Worm (Caenorhabditis elegans) whole organism, young adult: ENCODE measurements around the gene vap-1.

Source experiments
- F57A8.1 ChIP-seq: fragments of 200-800 bp; sonication (Bioruptor generic); optimal IDR thresholded peaks from 2 replicates; lab custom pipeline; 2018; ENCODE audit warnings: mild to moderate bottlenecking, missing genetic modification characterization, moderate library complexity, missing compliant biosample characterization
- Y56A3A.18 ChIP-seq: fragments of 200-800 bp; sonication (Bioruptor generic); IDR thresholded peaks from 2 replicates; pipeline ENCODE4 v1.3.6; 2022; ENCODE audit warnings: missing genetic modification reagents, missing genetic modification characterization, missing compliant biosample characterization
- attf-5 ChIP-seq: fragments of 200-800 bp; sonication (Bioruptor generic); optimal IDR thresholded peaks from 2 replicates; lab custom pipeline; 2018; ENCODE audit warnings: mild to moderate bottlenecking, missing genetic modification characterization, missing compliant biosample characterization
- ceh-100 ChIP-seq: fragments of 200-800 bp; sonication (Bioruptor generic); IDR thresholded peaks from 2 replicates; pipeline ENCODE4 v1.3.6; 2022; ENCODE audit warnings: missing genetic modification reagents, missing genetic modification characterization, missing compliant biosample characterization
- ceh-40 ChIP-seq: fragments of 200-800 bp; sonication (Bioruptor generic); IDR thresholded peaks from 2 replicates; pipeline ENCODE4 v1.3.6; 2022; ENCODE audit warnings: missing genetic modification characterization, missing compliant biosample characterization
- egl-18 ChIP-seq: fragments of 200-800 bp; sonication (Bioruptor generic); IDR thresholded peaks from 2 replicates; pipeline ENCODE4 v1.3.6; 2022; ENCODE audit warnings: missing genetic modification reagents, missing genetic modification characterization, missing compliant biosample characterization
- madf-3 ChIP-seq: fragments of 200-800 bp; sonication (Bioruptor generic); IDR thresholded peaks from 2 replicates; pipeline ENCODE4 v1.3.6; 2022; ENCODE audit warnings: missing genetic modification reagents, missing genetic modification characterization, missing compliant biosample characterization
- mxl-1 ChIP-seq: sonication (generic microtip); optimal IDR thresholded peaks from 2 replicates; lab custom pipeline; 2016; ENCODE audit warnings: missing genetic modification characterization, missing compliant biosample characterization
- snpc-4 ChIP-seq, 5 experiments: fragments of 150-350 bp in 1 of 5; sonication (generic microtip) in 4 of 5; optimal IDR thresholded peaks; 2 replicates each; lab custom pipeline; 2014 to 2018; ENCODE audit warnings: missing genetic modification characterization in 5 of 5, missing biosample characterization in 3 of 5, antibody characterized with exemption in 2 of 5, mild to moderate bottlenecking in 2 of 5, missing compliant biosample characterization in 2 of 5, missing genotype in 2 of 5, moderate library complexity in 2 of 5, missing genetic modification reagents in 1 of 5

ce11 chrX:17363491-17363890 lies 32.9 kb downstream of the vap-1 start:
- no peak for TF ChIP-seq Y56A3A.18 (GFP tag; lab: Robert Waterston, UW)
- TF ChIP-seq ceh-100 (GFP tag; lab: Robert Waterston, UW), result no peak
- no peak for TF ChIP-seq madf-3 (GFP tag; lab: Robert Waterston, UW)
- no peak for TF ChIP-seq F57A8.1 (GFP tag; lab: Kevin White, UChicago)
- TF ChIP-seq egl-18 (GFP tag; lab: Robert Waterston, UW), result no peak
- TF ChIP-seq snpc-4 (GFP tag; optimal IDR thresholded peaks at IDR 0.05; lab: Kevin White, UChicago), result no peak
- TF ChIP-seq snpc-4 (tag; optimal IDR thresholded peaks at IDR 0.05; lab: Kevin White, UChicago), result no peak
- TF ChIP-seq attf-5 (GFP tag; lab: Kevin White, UChicago), result no peak
- no peak for TF ChIP-seq mxl-1
- no peak for TF ChIP-seq ceh-40 (GFP tag; lab: Robert Waterston, UW)
